Comparison of ENCODE assay signal across 5 fruit fly cellular contexts in genomic region chr3R:14728713-14729685, dm6.
A peak's percentile ranks its signal among the peaks of the same experiment; 100 is the strongest.
TF ChIP-seq lines count a peak whose summit lies in the region.

No protein-coding gene starts in this region.

- no peak for TF ChIP-seq CTCF in whole organism, embryonic (GFP tag; optimal IDR thresholded peaks at IDR 0.05; lab: Kevin White, UChicago)

TF ChIP-seq in whole organism, adult, 20 proteins besides CTCF, POLR2A, EP300 and RAD21:
- TF ChIP-seq Mnt (GFP tag; optimal IDR thresholded peaks at IDR 0.05; lab: Kevin White, UChicago) = no peak
- TF ChIP-seq bab1 (GFP tag; optimal IDR thresholded peaks at IDR 0.05; lab: Kevin White, UChicago) = peak; percentile 45
- TF ChIP-seq cnc (optimal IDR thresholded peaks at IDR 0.05; lab: Kevin White, UChicago) = no peak
- peak; percentile 27 for TF ChIP-seq CG11617 (GFP tag; optimal IDR thresholded peaks at IDR 0.05; lab: Kevin White, UChicago)
- TF ChIP-seq Hr96 (GFP tag; optimal IDR thresholded peaks at IDR 0.05; lab: Kevin White, UChicago) = no peak
- no peak for TF ChIP-seq CG12768 (GFP tag; optimal IDR thresholded peaks at IDR 0.05; lab: Kevin White, UChicago)
- peak; percentile 1 for TF ChIP-seq CG7101 (tag; optimal IDR thresholded peaks at IDR 0.05; lab: Kevin White, UChicago)
- TF ChIP-seq cic (GFP tag; optimal IDR thresholded peaks at IDR 0.05; lab: Kevin White, UChicago) = no peak
- peak; percentile 80 for TF ChIP-seq tj (GFP tag; optimal IDR thresholded peaks at IDR 0.05; lab: Kevin White, UChicago)
- TF ChIP-seq Crg-1 (GFP tag; optimal IDR thresholded peaks at IDR 0.05; lab: Kevin White, UChicago) = no peak
- TF ChIP-seq CG7045 (GFP tag; optimal IDR thresholded peaks at IDR 0.05; lab: Kevin White, UChicago) = peak; percentile 18
- peak; percentile 63 for TF ChIP-seq kay (GFP tag; lab: Kevin White, UChicago; ENCODE audit: borderline replicate concordance)
- no peak for TF ChIP-seq Clk (GFP tag; optimal IDR thresholded peaks at IDR 0.05; lab: Kevin White, UChicago)
- no peak for TF ChIP-seq toe (GFP tag; optimal IDR thresholded peaks at IDR 0.05; lab: Kevin White, UChicago)
- no peak for TF ChIP-seq pad (GFP tag; optimal IDR thresholded peaks at IDR 0.05; lab: Kevin White, UChicago)
- TF ChIP-seq CG5204 (GFP tag; optimal IDR thresholded peaks at IDR 0.05; lab: Kevin White, UChicago) = no peak
- peak; percentile 45 for TF ChIP-seq CG14711 (tag; optimal IDR thresholded peaks at IDR 0.05; lab: Kevin White, UChicago)
- TF ChIP-seq ovo (GFP tag; optimal IDR thresholded peaks at IDR 0.05; lab: Kevin White, UChicago) = no peak
TF ChIP-seq in whole organism, adult: peak in this region for 7.

TF ChIP-seq in whole organism, embryonic, 481 proteins besides CTCF, POLR2A, EP300 and RAD21 (continues in another document):
- no peak for TF ChIP-seq ab (GFP tag; optimal IDR thresholded peaks at IDR 0.05; lab: Kevin White, UChicago)
- TF ChIP-seq gce (GFP tag; IDR thresholded peaks at IDR 0.05; lab: Robert Waterston, UW) = 0 out of 3 replicates have a peak, but pooled peaks have one; percentile 17
- no peak for TF ChIP-seq nerfin-2 (GFP tag; IDR thresholded peaks at IDR 0.05; lab: Robert Waterston, UW; ENCODE audit: partially characterized antibody)
- peak; percentile 50; the same call in 1 of the 2 replicates for TF ChIP-seq lmd (GFP tag; IDR thresholded peaks at IDR 0.05; lab: Robert Waterston, UW)
- TF ChIP-seq dan (GFP tag; IDR thresholded peaks at IDR 0.05; lab: Robert Waterston, UW) = no peak
- peak; percentile 50 for TF ChIP-seq CG12942 (GFP tag; optimal IDR thresholded peaks at IDR 0.05; lab: Kevin White, UChicago)
- peak; percentile 69; the same call in 1 of the 2 replicates for TF ChIP-seq CG32767 (GFP tag; IDR thresholded peaks at IDR 0.05; lab: Robert Waterston, UW)
- TF ChIP-seq ind (GFP tag; optimal IDR thresholded peaks at IDR 0.05; lab: Kevin White, UChicago) = peak; percentile 47
- peak; percentile 45 for TF ChIP-seq run (tag; optimal IDR thresholded peaks at IDR 0.05; lab: Kevin White, UChicago)
- peak; percentile 48 for TF ChIP-seq ap (GFP tag; IDR thresholded peaks at IDR 0.05; lab: Robert Waterston, UW)
- TF ChIP-seq CG14441 (GFP tag; IDR thresholded peaks at IDR 0.05; lab: Robert Waterston, UW) = peak; percentile 51; the same call in 1 of the 2 replicates
- TF ChIP-seq D19A (tag; optimal IDR thresholded peaks at IDR 0.05; lab: Kevin White, UChicago) = peak; percentile 45
- peak; percentile 69 for TF ChIP-seq Ptx1 (GFP tag; IDR thresholded peaks at IDR 0.05; lab: Robert Waterston, UW)
- peak; percentile 19 for TF ChIP-seq CG4854 (GFP tag; optimal IDR thresholded peaks at IDR 0.05; lab: Kevin White, UChicago)
- TF ChIP-seq CG17361 (GFP tag; IDR thresholded peaks at IDR 0.05; lab: Robert Waterston, UW) = peak; percentile 79
- TF ChIP-seq scrt (GFP tag; optimal IDR thresholded peaks at IDR 0.05; lab: Kevin White, UChicago) = peak; percentile 47
- TF ChIP-seq CG17385 (GFP tag; optimal IDR thresholded peaks at IDR 0.05; lab: Kevin White, UChicago) = peak; percentile 53

TF ChIP-seq in whole organism, prepupa, 60 proteins besides CTCF, POLR2A, EP300 and RAD21 (continues in another document):
- TF ChIP-seq fd59A (GFP tag; optimal IDR thresholded peaks at IDR 0.05; lab: Kevin White, UChicago) (no peak), Ets21C (GFP tag; optimal IDR thresholded peaks at IDR 0.05; lab: Kevin White, UChicago) (no peak), topi (GFP tag; optimal IDR thresholded peaks at IDR 0.05; lab: Kevin White, UChicago) (peak; percentile 68), CG8632 (GFP tag; optimal IDR thresholded peaks at IDR 0.05; lab: Kevin White, UChicago) (peak; percentile 81), Hr38 (GFP tag; optimal IDR thresholded peaks at IDR 0.05; lab: Kevin White, UChicago) (no peak), CG16779 (tag; optimal IDR thresholded peaks at IDR 0.05; lab: Kevin White, UChicago) (no peak), CG7368 (GFP tag; optimal IDR thresholded peaks at IDR 0.05; lab: Kevin White, UChicago) (peak; percentile 69), Eip93F (GFP tag; optimal IDR thresholded peaks at IDR 0.05; lab: Kevin White, UChicago) (no peak), CG6276 (GFP tag; optimal IDR thresholded peaks at IDR 0.05; lab: Kevin White, UChicago) (peak; percentile 66), cyc (GFP tag; optimal IDR thresholded peaks at IDR 0.05; lab: Kevin White, UChicago) (peak; percentile 63), CG8319 (GFP tag; optimal IDR thresholded peaks at IDR 0.05; lab: Kevin White, UChicago) (peak; percentile 41), fkh (GFP tag; optimal IDR thresholded peaks at IDR 0.05; lab: Kevin White, UChicago) (no peak), net (GFP tag; optimal IDR thresholded peaks at IDR 0.05; lab: Kevin White, UChicago) (peak; percentile 45), pdm3 (GFP tag; optimal IDR thresholded peaks at IDR 0.05; lab: Kevin White, UChicago) (peak; percentile 32), Lpt (GFP tag; optimal IDR thresholded peaks at IDR 0.05; lab: Kevin White, UChicago) (peak; percentile 50), CG6792 (GFP tag; optimal IDR thresholded peaks at IDR 0.05; lab: Kevin White, UChicago) (peak; percentile 68), CG31627 (GFP tag; optimal IDR thresholded peaks at IDR 0.05; lab: Kevin White, UChicago) (peak; percentile 32), salr (GFP tag; optimal IDR thresholded peaks at IDR 0.05; lab: Kevin White, UChicago) (peak in 1 of 2 experiments; percentile 58), CG6854 (GFP tag; optimal IDR thresholded peaks at IDR 0.05; lab: Kevin White, UChicago) (peak; percentile 34), Sox14 (GFP tag; optimal IDR thresholded peaks at IDR 0.05; lab: Kevin White, UChicago) (no peak)

TF ChIP-seq in whole organism, pupa, 21 proteins besides CTCF, POLR2A, EP300 and RAD21:
- TF ChIP-seq CG32121 (GFP tag; IDR thresholded peaks at IDR 0.05; lab: Robert Waterston, UW) = peak; percentile 72
- no peak for TF ChIP-seq CG13204 (GFP tag; optimal IDR thresholded peaks at IDR 0.05; lab: Kevin White, UChicago)
- peak; percentile 61 for TF ChIP-seq Ets98B (GFP tag; IDR thresholded peaks at IDR 0.05; lab: Robert Waterston, UW)
- TF ChIP-seq Pif1B (GFP tag; optimal IDR thresholded peaks at IDR 0.05; lab: Kevin White, UChicago) = peak; percentile 44
- TF ChIP-seq EcR (GFP tag; optimal IDR thresholded peaks at IDR 0.05; lab: Kevin White, UChicago) = no peak
- peak; percentile 64 for TF ChIP-seq CG8159 (tag; optimal IDR thresholded peaks at IDR 0.05; lab: Kevin White, UChicago)
- no peak for TF ChIP-seq gl (tag; optimal IDR thresholded peaks at IDR 0.05; lab: Kevin White, UChicago)
- peak; percentile 34; the same call in 1 of the 2 replicates for TF ChIP-seq rn (GFP tag; IDR thresholded peaks at IDR 0.05; lab: Robert Waterston, UW)
- TF ChIP-seq CG4496 (GFP tag; IDR thresholded peaks at IDR 0.05; lab: Robert Waterston, UW) = peak; percentile 67; the same call in 2 of the 3 replicates
- peak; percentile 46; the same call in 1 of the 2 replicates for TF ChIP-seq CG12605 (GFP tag; IDR thresholded peaks at IDR 0.05; lab: Robert Waterston, UW)
- no peak for TF ChIP-seq D1 (tag; optimal IDR thresholded peaks at IDR 0.05; lab: Kevin White, UChicago)
- TF ChIP-seq CG8301 (tag; optimal IDR thresholded peaks at IDR 0.05; lab: Kevin White, UChicago) = peak; percentile 43
- peak; percentile 17 for TF ChIP-seq CG14655 (GFP tag; optimal IDR thresholded peaks at IDR 0.05; lab: Kevin White, UChicago)
- TF ChIP-seq Snoo (tag; optimal IDR thresholded peaks at IDR 0.05; lab: Kevin White, UChicago) = peak; percentile 49
- TF ChIP-seq CG34367 (tag; optimal IDR thresholded peaks at IDR 0.05; lab: Kevin White, UChicago) = peak; percentile 34
- peak; percentile 22 for TF ChIP-seq CG9948 (tag; optimal IDR thresholded peaks at IDR 0.05; lab: Kevin White, UChicago)
- TF ChIP-seq CG10348 (GFP tag; IDR thresholded peaks at IDR 0.05; lab: Robert Waterston, UW) = no peak
- peak; percentile 56 for TF ChIP-seq CG17806 (tag; optimal IDR thresholded peaks at IDR 0.05; lab: Kevin White, UChicago)
- no peak; the same call in 2 of the 3 replicates for TF ChIP-seq fd96Ca (GFP tag; IDR thresholded peaks at IDR 0.05; lab: Robert Waterston, UW)
- no peak for TF ChIP-seq Pif1A (GFP tag; optimal IDR thresholded peaks at IDR 0.05; lab: Kevin White, UChicago)
- peak; percentile 29 for TF ChIP-seq CG15710 (tag; optimal IDR thresholded peaks at IDR 0.05; lab: Kevin White, UChicago)

TF ChIP-seq in whole organism, wandering third instar larva, 38 proteins besides CTCF, POLR2A, EP300 and RAD21 (continues in another document):
- no peak for TF ChIP-seq GATAd (GFP tag; optimal IDR thresholded peaks at IDR 0.05; lab: Kevin White, UChicago)
- TF ChIP-seq OdsH (GFP tag; optimal IDR thresholded peaks at IDR 0.05; lab: Kevin White, UChicago) = peak; percentile 57
- no peak for TF ChIP-seq br (GFP tag; optimal IDR thresholded peaks at IDR 0.05; lab: Kevin White, UChicago)
- TF ChIP-seq usp (GFP tag; optimal IDR thresholded peaks at IDR 0.05; lab: Kevin White, UChicago) = no peak
- TF ChIP-seq lola (GFP tag; optimal IDR thresholded peaks at IDR 0.05; lab: Kevin White, UChicago) = no peak
- no peak for TF ChIP-seq Hr83 (GFP tag; optimal IDR thresholded peaks at IDR 0.05; lab: Kevin White, UChicago; ENCODE audit: poor library complexity, severe bottlenecking)
- peak; percentile 45 for TF ChIP-seq rgr (GFP tag; optimal IDR thresholded peaks at IDR 0.05; lab: Kevin White, UChicago)
- peak in 1 of 2 experiments; percentile 69 for TF ChIP-seq foxo (GFP tag; optimal IDR thresholded peaks at IDR 0.05; lab: Kevin White, UChicago)
- TF ChIP-seq brk (GFP tag; optimal IDR thresholded peaks at IDR 0.05; lab: Kevin White, UChicago) = peak; percentile 32
- no peak for TF ChIP-seq pan (optimal IDR thresholded peaks at IDR 0.05; lab: Kevin White, UChicago)
- no peak for TF ChIP-seq dl (GFP tag; optimal IDR thresholded peaks at IDR 0.05; lab: Kevin White, UChicago; ENCODE audit: insufficient read depth in 1 of 2, partially characterized antibody in 2 of 2)
- TF ChIP-seq ey (GFP tag; optimal IDR thresholded peaks at IDR 0.05; lab: Kevin White, UChicago) = peak; percentile 19
- no peak for TF ChIP-seq Dfd (GFP tag; optimal IDR thresholded peaks at IDR 0.05; lab: Kevin White, UChicago)
- TF ChIP-seq N (GFP tag; optimal IDR thresholded peaks at IDR 0.05; lab: Kevin White, UChicago) = no peak
- TF ChIP-seq dsf (GFP tag; optimal IDR thresholded peaks at IDR 0.05; lab: Kevin White, UChicago; ENCODE audit: borderline replicate concordance) = peak; percentile 14
- no peak for TF ChIP-seq Dif (GFP tag; optimal IDR thresholded peaks at IDR 0.05; lab: Kevin White, UChicago; ENCODE audit: partially characterized antibody)
- TF ChIP-seq fru (GFP tag; optimal IDR thresholded peaks at IDR 0.05; lab: Kevin White, UChicago) = peak; percentile 61
- TF ChIP-seq Myc (optimal IDR thresholded peaks at IDR 0.05; lab: Kevin White, UChicago) = no peak
- no peak for TF ChIP-seq CG32264 (GFP tag; optimal IDR thresholded peaks at IDR 0.05; lab: Kevin White, UChicago)
- no peak for TF ChIP-seq Mio (GFP tag; optimal IDR thresholded peaks at IDR 0.05; lab: Kevin White, UChicago)
- TF ChIP-seq Hr78 (GFP tag; optimal IDR thresholded peaks at IDR 0.05; lab: Kevin White, UChicago) = no peak
- TF ChIP-seq HLH106 (tag; optimal IDR thresholded peaks at IDR 0.05; lab: Kevin White, UChicago) = peak; percentile 74
- TF ChIP-seq sv (GFP tag; optimal IDR thresholded peaks at IDR 0.05; lab: Kevin White, UChicago) = peak; percentile 19
